Fruit fly (Drosophila melanogaster) whole organism, wandering third instar larva: Measurements from ENCODE around the gene Gas41.

ENCODE experiments used
- CrebA ChIP-seq: fragments of 200-800 bp; sonication (Bioruptor generic); optimal IDR thresholded peaks from 2 replicates; lab custom pipeline; 2016; ENCODE audit warnings: missing biosample characterization, mild to moderate bottlenecking, missing genetic modification characterization, borderline replicate concordance
- Dfd ChIP-seq: fragments of >200 bp; optimal IDR thresholded peaks from 2 replicates; lab custom pipeline; 2017; ENCODE audit warnings: missing biosample characterization, missing genetic modification characterization
- HLH106 ChIP-seq: fragments of 200-800 bp; optimal IDR thresholded peaks from 3 replicates; lab custom pipeline; 2019; ENCODE audit warnings: missing biosample characterization, mild to moderate bottlenecking, missing genetic modification characterization, moderate library complexity
- Jra ChIP-seq: sonication (Bioruptor generic); optimal IDR thresholded peaks from 2 replicates; lab custom pipeline; 2016; ENCODE audit warnings: missing biosample characterization, missing genetic modification characterization
- Mio ChIP-seq: sonication (Bioruptor generic); optimal IDR thresholded peaks from 2 replicates; lab custom pipeline; 2016; ENCODE audit warnings: missing biosample characterization, missing genetic modification characterization
- Myc ChIP-seq: fragments of >200 bp; optimal IDR thresholded peaks from 2 replicates; lab custom pipeline; 2017
- OdsH ChIP-seq: fragments of 200-800 bp; sonication (Bioruptor generic); optimal IDR thresholded peaks from 2 replicates; lab custom pipeline; 2016; ENCODE audit warnings: missing biosample characterization, mild to moderate bottlenecking, missing genetic modification characterization
- Rel ChIP-seq, 2 experiments: fragments of 200-800 bp; sonication (Bioruptor generic) in 1 of 2; optimal IDR thresholded peaks; 2 replicates in 1 of 2; 3 replicates in 1 of 2; lab custom pipeline; 2016 to 2019; ENCODE audit warnings: mild to moderate bottlenecking in 2 of 2, missing biosample characterization in 2 of 2, missing genetic modification characterization in 2 of 2, moderate library complexity in 1 of 2
- Sp1 ChIP-seq: fragments of 200-800 bp; sonication (Bioruptor generic); optimal IDR thresholded peaks from 3 replicates; lab custom pipeline; 2019; ENCODE audit warnings: missing biosample characterization, mild to moderate bottlenecking, missing genetic modification characterization, moderate library complexity
- br ChIP-seq: fragments of 200-800 bp; sonication (Bioruptor generic); optimal IDR thresholded peaks from 2 replicates; lab custom pipeline; 2016; ENCODE audit warnings: missing biosample characterization, missing genetic modification characterization
- dmrt93B ChIP-seq: fragments of 200-800 bp; sonication (Bioruptor generic); optimal IDR thresholded peaks from 2 replicates; lab custom pipeline; 2018; ENCODE audit warnings: missing biosample characterization, mild to moderate bottlenecking, missing genetic modification characterization
- dsf ChIP-seq: sonication (Bioruptor generic); optimal IDR thresholded peaks from 2 replicates; lab custom pipeline; 2016; ENCODE audit warnings: missing biosample characterization, missing genetic modification characterization, borderline replicate concordance
- ey ChIP-seq: fragments of 200-800 bp; sonication (Bioruptor generic); optimal IDR thresholded peaks from 2 replicates; lab custom pipeline; 2016; ENCODE audit warnings: missing biosample characterization, missing genetic modification characterization
- lola ChIP-seq: fragments of >200 bp; optimal IDR thresholded peaks from 2 replicates; lab custom pipeline; 2017; ENCODE audit warnings: missing biosample characterization, missing genetic modification characterization
- pan ChIP-seq: fragments of >200 bp; optimal IDR thresholded peaks from 2 replicates; lab custom pipeline; 2017
- psq ChIP-seq: fragments of 200-800 bp; sonication (Bioruptor generic); optimal IDR thresholded peaks from 3 replicates; lab custom pipeline; 2017; ENCODE audit warnings: missing biosample characterization, mild to moderate bottlenecking, missing genetic modification characterization, moderate library complexity
- rgr ChIP-seq: fragments of 200-800 bp; sonication (Bioruptor generic); optimal IDR thresholded peaks from 3 replicates; lab custom pipeline; 2016; ENCODE audit warnings: missing biosample characterization, mild to moderate bottlenecking, missing genetic modification characterization
- sage ChIP-seq: fragments of 200-800 bp; sonication (Bioruptor generic); optimal IDR thresholded peaks from 2 replicates; lab custom pipeline; 2016; ENCODE audit warnings: missing biosample characterization, mild to moderate bottlenecking, missing genetic modification characterization
- sv ChIP-seq: fragments of 200-800 bp; sonication (Bioruptor generic); optimal IDR thresholded peaks from 3 replicates; lab custom pipeline; 2016; ENCODE audit warnings: missing biosample characterization, missing genetic modification characterization
- tai ChIP-seq: sonication (Bioruptor generic); optimal IDR thresholded peaks from 2 replicates; lab custom pipeline; 2016; ENCODE audit warnings: missing biosample characterization, missing genetic modification characterization
- usp ChIP-seq: fragments of >200 bp; optimal IDR thresholded peaks from 2 replicates; lab custom pipeline; 2017; ENCODE audit warnings: missing biosample characterization, missing genetic modification characterization
- woc ChIP-seq: sonication (Bioruptor generic); optimal IDR thresholded peaks from 2 replicates; lab custom pipeline; 2016; ENCODE audit warnings: missing biosample characterization, mild to moderate bottlenecking, missing genetic modification characterization

Gas41 gene

dm6 chr2L:6916345-6916744 lies 33.7 kb downstream of the Gas41 start, which contains the start of gene CG32829:
CG32829 (minus strand) TSS chr2L:6916445.
- TF ChIP-seq br (GFP tag; lab: Kevin White, UChicago): no peak
- TF ChIP-seq psq: no peak
- TF ChIP-seq rgr (GFP tag; lab: Kevin White, UChicago): no peak
- no peak for TF ChIP-seq ey (GFP tag; lab: Kevin White, UChicago)
- no peak for TF ChIP-seq dsf (GFP tag; lab: Kevin White, UChicago)
- TF ChIP-seq Sp1 (GFP tag; lab: Kevin White, UChicago): no peak
- no peak for TF ChIP-seq Jra (GFP tag; lab: Kevin White, UChicago)
- no peak for TF ChIP-seq Rel (GFP tag; optimal IDR thresholded peaks at IDR 0.05; lab: Kevin White, UChicago)
- TF ChIP-seq Rel (tag; optimal IDR thresholded peaks at IDR 0.05; lab: Kevin White, UChicago): no peak
- no peak for TF ChIP-seq dmrt93B (GFP tag; lab: Kevin White, UChicago)
- TF ChIP-seq usp (GFP tag; lab: Kevin White, UChicago): no peak
- TF ChIP-seq Mio: no peak
- no peak for TF ChIP-seq OdsH

- TF ChIP-seq usp (GFP tag; lab: Kevin White, UChicago) (no peak), woc (GFP tag; lab: Kevin White, UChicago) (no peak), Dfd (no peak), Jra (GFP tag; lab: Kevin White, UChicago) (no peak), tai (GFP tag; lab: Kevin White, UChicago) (no peak), CrebA (GFP tag; lab: Kevin White, UChicago) (no peak)
Measured at dm6 chr2L:6913964-6914363, 36.0 kb downstream of the Gas41 start, which contains the start of gene Wee1. Wee1 (minus strand) TSS chr2L:6914138.

- TF ChIP-seq lola (no peak), sv (peak; percentile 43), pan (lab: Kevin White, UChicago) (no peak), dsf (GFP tag; lab: Kevin White, UChicago) (no peak), psq (peak; percentile 13), sage (no peak), Myc (lab: Kevin White, UChicago) (peak; percentile 89), Jra (GFP tag; lab: Kevin White, UChicago) (no peak), HLH106 (no peak), ey (GFP tag; lab: Kevin White, UChicago) (peak; percentile 30)
Measured at dm6 chr2L:6907761-6908160, 42.2 kb downstream of the Gas41 start, which contains the start of the genes Polr1F and Rat1. Polr1F (minus strand) TSS chr2L:6907844. Rat1 (plus strand) TSS chr2L:6908083.
